Worm (Caenorhabditis elegans) whole organism, mixed stage, embryonic: ENCODE data around the gene epic-3.

ENCODE experiments used
- bed-3 ChIP-seq: fragments of 200-800 bp; sonication (Bioruptor generic); optimal IDR thresholded peaks from 3 replicates; lab custom pipeline; 2018; ENCODE audit warnings: mild to moderate bottlenecking, missing genetic modification characterization, moderate library complexity, missing compliant biosample characterization
- ceh-43 ChIP-seq: fragments of 200-800 bp; sonication (Bioruptor generic); optimal IDR thresholded peaks from 2 replicates; lab custom pipeline; 2018; ENCODE audit warnings: mild to moderate bottlenecking, missing genetic modification characterization, moderate library complexity, missing compliant biosample characterization
- drap-1 ChIP-seq: fragments of 200-800 bp; sonication (Bioruptor generic); optimal IDR thresholded peaks from 3 replicates; lab custom pipeline; 2018; ENCODE audit warnings: mild to moderate bottlenecking, missing genetic modification characterization, missing compliant biosample characterization
- elt-3 ChIP-seq: fragments of 150-350 bp; optimal IDR thresholded peaks from 2 replicates; lab custom pipeline; 2014; ENCODE audit warnings: missing biosample characterization, missing genetic modification characterization
- flh-1 ChIP-seq: fragments of 200-800 bp; sonication (Bioruptor generic); optimal IDR thresholded peaks from 2 replicates; lab custom pipeline; 2018; ENCODE audit warnings: mild to moderate bottlenecking, missing genetic modification characterization, moderate library complexity, missing compliant biosample characterization
- nhr-2 ChIP-seq: fragments of 150-350 bp; optimal IDR thresholded peaks from 2 replicates; lab custom pipeline; 2014; ENCODE audit warnings: missing biosample characterization, missing genetic modification characterization
- nhr-237 ChIP-seq: fragments of 150-350 bp; optimal IDR thresholded peaks from 2 replicates; lab custom pipeline; 2014; ENCODE audit warnings: missing biosample characterization, missing genetic modification characterization
- nhr-76 ChIP-seq: sonication (generic microtip); optimal IDR thresholded peaks from 2 replicates; lab custom pipeline; 2017; ENCODE audit warnings: missing biosample characterization, missing genetic modification characterization
- pha-4 ChIP-seq: fragments of 150-350 bp; optimal IDR thresholded peaks from 2 replicates; lab custom pipeline; 2018; ENCODE audit warnings: missing biosample characterization, missing genetic modification reagents, missing genetic modification characterization
- unc-62 ChIP-seq: fragments of 150-350 bp; optimal IDR thresholded peaks from 2 replicates; lab custom pipeline; 2014; ENCODE audit warnings: missing biosample characterization, missing genetic modification reagents, missing genetic modification characterization

DNA sequence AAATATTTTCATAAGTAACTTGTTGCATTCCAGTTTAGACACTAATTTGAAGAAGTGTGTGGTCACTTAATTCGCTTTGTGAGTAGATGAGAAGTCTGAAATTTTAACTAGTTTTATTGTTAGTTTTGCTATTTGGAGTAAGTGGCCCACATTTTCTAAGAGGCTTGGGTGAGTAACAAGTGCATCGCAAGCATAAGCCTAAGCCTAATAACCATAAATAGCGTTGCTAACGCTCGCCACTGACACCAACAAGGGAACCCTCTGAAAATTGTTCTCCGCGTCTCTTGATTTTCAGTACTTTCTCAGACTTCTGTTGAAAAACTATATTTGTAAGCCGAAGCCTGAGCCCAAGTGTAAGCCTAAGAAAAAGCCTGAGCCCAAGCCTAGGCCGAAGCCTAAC lies at the start of gene epic-3:
- no peak for TF ChIP-seq pha-4 (tag; lab: Kevin White, UChicago)
- TF ChIP-seq nhr-237 (tag; lab: Kevin White, UChicago): no peak
- no peak for TF ChIP-seq nhr-76 (tag; lab: Kevin White, UChicago)
- TF ChIP-seq nhr-2 (tag; lab: Kevin White, UChicago): no peak
- no peak for TF ChIP-seq unc-62 (GFP tag; lab: Kevin White, UChicago)
- no peak for TF ChIP-seq bed-3 (GFP tag; lab: Kevin White, UChicago)
- no peak for TF ChIP-seq ceh-43
- TF ChIP-seq elt-3 (tag; lab: Kevin White, UChicago): no peak
- no peak for TF ChIP-seq drap-1
- no peak for TF ChIP-seq flh-1 (GFP tag; lab: Kevin White, UChicago)
